Fruit fly (Drosophila melanogaster) whole organism, embryonic: ENCODE measurements around the gene Fmr1.

Experiments
- ATbp ChIP-seq: fragments of 200-800 bp; sonication (Bioruptor generic); optimal IDR thresholded peaks from 2 replicates; lab custom pipeline; 2017; ENCODE audit warnings: missing biosample characterization, mild to moderate bottlenecking, missing genetic modification characterization, missing genetic modification reagents
- Awh ChIP-seq: fragments of 200-800 bp; sonication (Bioruptor generic); IDR thresholded peaks from 2 replicates; pipeline ENCODE4, ENCODE4 v1.3.6; 2022; ENCODE audit warnings: missing biosample characterization, missing genetic modification characterization
- CG1024 ChIP-seq: fragments of 200-800 bp; sonication (Bioruptor generic); IDR thresholded peaks from 2 replicates; pipeline ENCODE4 v1.3.6; 2022; ENCODE audit warnings: missing biosample characterization, missing genetic modification characterization
- CG11695 ChIP-seq: fragments of 200-800 bp; sonication (Bioruptor generic); IDR thresholded peaks from 3 replicates; pipeline ENCODE4 v1.3.6; 2022; ENCODE audit warnings: missing biosample characterization, missing genetic modification characterization
- CG12155 ChIP-seq: fragments of 200-800 bp; sonication (Bioruptor generic); optimal IDR thresholded peaks from 3 replicates; lab custom pipeline; 2016; ENCODE audit warnings: missing biosample characterization, missing genetic modification characterization
- CG12219 ChIP-seq: fragments of 200-800 bp; sonication (Bioruptor generic); optimal IDR thresholded peaks from 3 replicates; lab custom pipeline; 2018; ENCODE audit warnings: missing biosample characterization, mild to moderate bottlenecking, missing genetic modification characterization
- CG12236 ChIP-seq: fragments of 200-800 bp; sonication (Bioruptor generic); optimal IDR thresholded peaks from 2 replicates; lab custom pipeline; 2016; ENCODE audit warnings: missing biosample characterization, missing genetic modification characterization
- CG14050 ChIP-seq: fragments of 200-800 bp; sonication (Bioruptor generic); IDR thresholded peaks from 3 replicates; pipeline ENCODE4 v1.3.6; 2022; ENCODE audit warnings: missing biosample characterization, missing genetic modification characterization
- CG1529 ChIP-seq: fragments of 200-800 bp; sonication (Bioruptor generic); optimal IDR thresholded peaks from 3 replicates; lab custom pipeline; 2018; ENCODE audit warnings: missing biosample characterization, missing genetic modification characterization
- CG17912 ChIP-seq: fragments of 200-800 bp; sonication (Bioruptor generic); optimal IDR thresholded peaks from 2 replicates; lab custom pipeline; 2018; ENCODE audit warnings: missing biosample characterization, mild to moderate bottlenecking, missing genetic modification characterization
- CG3163 ChIP-seq: fragments of 200-800 bp; sonication (Bioruptor generic); optimal IDR thresholded peaks from 3 replicates; lab custom pipeline; 2016; ENCODE audit warnings: missing biosample characterization, missing genetic modification characterization
- CG32767 ChIP-seq: fragments of 200-800 bp; sonication (Bioruptor generic); IDR thresholded peaks from 2 replicates; pipeline ENCODE4 v1.3.6; 2022; ENCODE audit warnings: missing biosample characterization, missing genetic modification characterization
- CG32772 ChIP-seq: fragments of 200-800 bp; sonication (Bioruptor generic); IDR thresholded peaks from 2 replicates; pipeline ENCODE4 v1.3.6; 2022; ENCODE audit warnings: missing biosample characterization, missing genetic modification characterization
- CG3407 ChIP-seq: fragments of 200-800 bp; sonication (Bioruptor generic); optimal IDR thresholded peaks from 2 replicates; lab custom pipeline; 2018; ENCODE audit warnings: missing biosample characterization, mild to moderate bottlenecking, missing genetic modification characterization
- CG3847 ChIP-seq: fragments of 200-800 bp; sonication (Bioruptor generic); IDR thresholded peaks from 2 replicates; pipeline ENCODE4 v1.3.6; 2022; ENCODE audit warnings: missing biosample characterization, missing genetic modification characterization
- CG5953 ChIP-seq: fragments of 200-800 bp; sonication (Bioruptor generic); IDR thresholded peaks from 2 replicates; pipeline ENCODE4 v1.3.6; 2022; ENCODE audit warnings: missing biosample characterization, missing genetic modification characterization
- CG6689 ChIP-seq: fragments of 200-800 bp; sonication (Bioruptor generic); IDR thresholded peaks from 2 replicates; pipeline ENCODE4 v1.3.6; 2022; ENCODE audit warnings: missing biosample characterization, missing genetic modification characterization
- CG9215 ChIP-seq: fragments of 200-800 bp; sonication (Bioruptor generic); IDR thresholded peaks from 2 replicates; pipeline ENCODE4 v1.3.6; 2022; ENCODE audit warnings: missing biosample characterization, missing genetic modification characterization
- CHES-1-like ChIP-seq: fragments of 200-800 bp; sonication (Bioruptor generic); optimal IDR thresholded peaks from 2 replicates; lab custom pipeline; 2016; ENCODE audit warnings: missing biosample characterization, missing genetic modification characterization
- Dp ChIP-seq: fragments of 200-800 bp; sonication (Bioruptor generic); optimal IDR thresholded peaks from 2 replicates; lab custom pipeline; 2018; ENCODE audit warnings: missing biosample characterization, mild to moderate bottlenecking, missing genetic modification characterization, moderate library complexity
- Fer3 ChIP-seq: fragments of 200-800 bp; sonication (Bioruptor generic); optimal IDR thresholded peaks from 2 replicates; lab custom pipeline; 2018; ENCODE audit warnings: missing biosample characterization, mild to moderate bottlenecking, missing genetic modification characterization, moderate library complexity
- Oaz ChIP-seq: fragments of 200-800 bp; sonication (Bioruptor generic); IDR thresholded peaks from 2 replicates; pipeline ENCODE4 v1.3.6; 2022; ENCODE audit warnings: missing biosample characterization, missing genetic modification characterization
- Optix ChIP-seq: fragments of 200-800 bp; sonication (Bioruptor generic); IDR thresholded peaks from 3 replicates; pipeline ENCODE4 v1.3.6; 2022; ENCODE audit warnings: missing biosample characterization, missing genetic modification characterization
- Side ChIP-seq: fragments of 200-800 bp; sonication (Bioruptor generic); optimal IDR thresholded peaks from 2 replicates; lab custom pipeline; 2016; ENCODE audit warnings: missing biosample characterization, missing genetic modification characterization
- Spps ChIP-seq: fragments of 200-800 bp; sonication (Bioruptor generic); optimal IDR thresholded peaks from 2 replicates; lab custom pipeline; 2018; ENCODE audit warnings: missing biosample characterization, mild to moderate bottlenecking, missing genetic modification characterization
- ab ChIP-seq: fragments of 200-800 bp; sonication (Bioruptor generic); optimal IDR thresholded peaks from 2 replicates; lab custom pipeline; 2016; ENCODE audit warnings: missing biosample characterization, missing genetic modification characterization
- ase ChIP-seq: fragments of 200-800 bp; sonication (Bioruptor generic); IDR thresholded peaks from 3 replicates; pipeline ENCODE4 v1.3.6; 2022; ENCODE audit warnings: missing biosample characterization, missing genetic modification characterization
- bowl ChIP-seq: fragments of 200-800 bp; sonication (Bioruptor generic); IDR thresholded peaks from 2 replicates; pipeline ENCODE4 v1.3.6; 2022; ENCODE audit warnings: missing biosample characterization, missing genetic modification characterization
- bsh ChIP-seq, 2 experiments: fragments of 200-800 bp; sonication (Bioruptor generic); optimal IDR thresholded peaks; 2 replicates each; lab custom pipeline; 2017 to 2018; ENCODE audit warnings: mild to moderate bottlenecking in 2 of 2, missing biosample characterization in 2 of 2, missing genetic modification characterization in 2 of 2, moderate library complexity in 1 of 2
- btn ChIP-seq: fragments of 200-800 bp; sonication (Bioruptor generic); optimal IDR thresholded peaks from 2 replicates; lab custom pipeline; 2016; ENCODE audit warnings: missing biosample characterization, missing genetic modification characterization
- chinmo ChIP-seq: fragments of 200-800 bp; sonication (Bioruptor generic); IDR thresholded peaks from 4 replicates; pipeline ENCODE4 v1.3.6; 2022; ENCODE audit warnings: missing biosample characterization, missing genetic modification characterization; ENCODE audit not compliant: partially characterized antibody
- ci ChIP-seq: fragments of 200-800 bp; sonication (Bioruptor generic); IDR thresholded peaks from 3 replicates; pipeline ENCODE4 v1.3.6; 2022; ENCODE audit warnings: missing biosample characterization, missing genetic modification characterization
- corto ChIP-seq: fragments of 200-800 bp; sonication (Bioruptor generic); optimal IDR thresholded peaks from 2 replicates; lab custom pipeline; 2016; ENCODE audit warnings: missing biosample characterization, mild to moderate bottlenecking, missing genetic modification characterization, moderate library complexity
- dan ChIP-seq: fragments of 200-800 bp; sonication (Bioruptor generic); IDR thresholded peaks from 2 replicates; pipeline ENCODE4 v1.3.6; 2022; ENCODE audit warnings: missing biosample characterization, missing genetic modification characterization
- dmrt99B ChIP-seq: fragments of 200-800 bp; sonication (Bioruptor generic); optimal IDR thresholded peaks from 2 replicates; lab custom pipeline; 2018; ENCODE audit warnings: missing biosample characterization, mild to moderate bottlenecking, missing genetic modification characterization, moderate library complexity
- ewg ChIP-seq: fragments of 200-800 bp; sonication (Bioruptor generic); optimal IDR thresholded peaks from 3 replicates; lab custom pipeline; 2017; ENCODE audit warnings: mild to moderate bottlenecking, missing biosample characterization, missing genetic modification reagents, missing genetic modification characterization
- gsb ChIP-seq: fragments of 200-800 bp; sonication (Bioruptor generic); IDR thresholded peaks from 2 replicates; pipeline ENCODE4 v1.3.6; 2022; ENCODE audit warnings: missing biosample characterization, missing genetic modification characterization
- hb ChIP-seq: fragments of 200-800 bp; sonication (Bioruptor generic); IDR thresholded peaks from 3 replicates; pipeline ENCODE4 v1.3.6; 2022; ENCODE audit warnings: missing biosample characterization, missing genetic modification characterization; ENCODE audit not compliant: partially characterized antibody
- kni ChIP-seq: fragments of 200-800 bp; sonication (Bioruptor generic); optimal IDR thresholded peaks from 3 replicates; lab custom pipeline; 2017; ENCODE audit warnings: mild to moderate bottlenecking, missing biosample characterization, missing genetic modification reagents, missing genetic modification characterization
- lbe ChIP-seq: fragments of 200-800 bp; sonication (Bioruptor generic); optimal IDR thresholded peaks from 2 replicates; lab custom pipeline; 2016; ENCODE audit warnings: missing biosample characterization, mild to moderate bottlenecking, missing genetic modification characterization
- oc ChIP-seq: fragments of 200-800 bp; sonication (Bioruptor generic); optimal IDR thresholded peaks from 2 replicates; lab custom pipeline; 2018; ENCODE audit warnings: missing biosample characterization, mild to moderate bottlenecking, missing genetic modification characterization, moderate library complexity
- onecut ChIP-seq: fragments of 200-800 bp; sonication (Bioruptor generic); IDR thresholded peaks from 2 replicates; pipeline ENCODE4 v1.3.6; 2022; ENCODE audit warnings: missing biosample characterization, missing genetic modification characterization
- org-1 ChIP-seq: fragments of 200-800 bp; sonication (Bioruptor generic); optimal IDR thresholded peaks from 2 replicates; lab custom pipeline; 2017; ENCODE audit warnings: missing biosample characterization, missing genetic modification characterization
- pnt ChIP-seq: fragments of 200-800 bp; sonication (Bioruptor generic); optimal IDR thresholded peaks from 3 replicates; lab custom pipeline; 2016; ENCODE audit warnings: missing biosample characterization, missing genetic modification characterization
- ro ChIP-seq: fragments of 200-800 bp; sonication (Bioruptor generic); IDR thresholded peaks from 2 replicates; pipeline ENCODE4 v1.3.6; 2022; ENCODE audit warnings: missing biosample characterization, missing genetic modification characterization
- sqz ChIP-seq: fragments of 200-800 bp; sonication (Bioruptor generic); optimal IDR thresholded peaks from 3 replicates; lab custom pipeline; 2018; ENCODE audit warnings: missing biosample characterization, mild to moderate bottlenecking, missing genetic modification characterization
- tio ChIP-seq: fragments of 200-800 bp; sonication (Bioruptor generic); optimal IDR thresholded peaks from 2 replicates; lab custom pipeline; 2017; ENCODE audit warnings: missing biosample characterization, missing genetic modification characterization, inconsistent platforms
- trem ChIP-seq: fragments of 200-800 bp; optimal IDR thresholded peaks from 3 replicates; lab custom pipeline; 2019; ENCODE audit warnings: missing biosample characterization, mild to moderate bottlenecking, missing genetic modification characterization, moderate library complexity
- vvl ChIP-seq: fragments of 200-800 bp; sonication (Bioruptor generic); IDR thresholded peaks from 2 replicates; pipeline ENCODE4 v1.3.6; 2022; ENCODE audit warnings: missing biosample characterization, missing genetic modification characterization
- wdn ChIP-seq: fragments of 200-800 bp; sonication (Bioruptor generic); IDR thresholded peaks from 2 replicates; pipeline ENCODE4 v1.3.6; 2022; ENCODE audit warnings: missing biosample characterization, missing genetic modification characterization
- zen ChIP-seq: fragments of 200-800 bp; sonication (Bioruptor generic); optimal IDR thresholded peaks from 3 replicates; lab custom pipeline; 2018; ENCODE audit warnings: missing biosample characterization, mild to moderate bottlenecking, missing genetic modification characterization, moderate library complexity

Gene Fmr1

dm6 chr3R:10150555-10150954, 40.6 kb upstream of the Fmr1 start (continued):
- peak; percentile 5 for TF ChIP-seq CG3163 (GFP tag; lab: Kevin White, UChicago)
- peak; percentile 1 for TF ChIP-seq CG12236 (GFP tag; lab: Kevin White, UChicago)
- TF ChIP-seq lbe (GFP tag; lab: Kevin White, UChicago), result no peak
- no peak for TF ChIP-seq zen (tag; lab: Kevin White, UChicago)
- TF ChIP-seq sqz (GFP tag; lab: Kevin White, UChicago), result peak; percentile 8
- TF ChIP-seq ewg (GFP tag; lab: Kevin White, UChicago), result peak; percentile 4
- no peak for TF ChIP-seq CG11695 (GFP tag; lab: Robert Waterston, UW)
- TF ChIP-seq trem, result no peak
- TF ChIP-seq bowl, result 0 out of 2 replicates have a peak, but pooled peaks have one; percentile 20
- peak; percentile 49; the same call in 1 of the 3 replicates for TF ChIP-seq CG14050 (GFP tag; lab: Robert Waterston, UW)
- TF ChIP-seq ase, result 0 out of 3 replicates have a peak, but pooled peaks have one; percentile 10
- no peak for TF ChIP-seq Fer3 (tag; lab: Kevin White, UChicago)
- TF ChIP-seq Side (GFP tag; lab: Kevin White, UChicago), result no peak
- no peak for TF ChIP-seq CHES-1-like (GFP tag; lab: Kevin White, UChicago)
- 0 out of 2 replicates have a peak, but pooled peaks have one; percentile 13 for TF ChIP-seq onecut
- TF ChIP-seq CG32767 (GFP tag; lab: Robert Waterston, UW), result no peak
- TF ChIP-seq hb, result no peak
- TF ChIP-seq ro, result no peak
- TF ChIP-seq dan, result no peak
- TF ChIP-seq btn, result peak; percentile 7
- TF ChIP-seq org-1 (GFP tag; lab: Kevin White, UChicago), result no peak
- peak; percentile 60; the same call in 1 of the 2 replicates for TF ChIP-seq Awh (GFP tag; lab: Robert Waterston, UW)
- no peak for TF ChIP-seq Oaz
- TF ChIP-seq Spps (tag; lab: Kevin White, UChicago), result no peak
- no peak for TF ChIP-seq CG1529
- TF ChIP-seq CG5953 (GFP tag; lab: Robert Waterston, UW), result 0 out of 2 replicates have a peak, but pooled peaks have one; percentile 53
- TF ChIP-seq wdn (GFP tag; lab: Robert Waterston, UW), result no peak
- no peak for TF ChIP-seq CG9215
- TF ChIP-seq dmrt99B (tag; lab: Kevin White, UChicago), result peak; percentile 48
- TF ChIP-seq corto (GFP tag; lab: Kevin White, UChicago), result no peak
- peak; percentile 3 for TF ChIP-seq CG12219 (GFP tag; lab: Kevin White, UChicago)
- TF ChIP-seq CG1024 (GFP tag; lab: Robert Waterston, UW), result peak; percentile 14; the same call in 1 of the 2 replicates
- TF ChIP-seq CG17912 (GFP tag; lab: Kevin White, UChicago), result no peak
- no peak for TF ChIP-seq Dp
- TF ChIP-seq oc (tag; lab: Kevin White, UChicago), result peak; percentile 54
- TF ChIP-seq CG32772, result no peak
- TF ChIP-seq CG3847 (GFP tag; lab: Robert Waterston, UW), result no peak
- TF ChIP-seq bsh (GFP tag; optimal IDR thresholded peaks at IDR 0.05; lab: Kevin White, UChicago), result peak in 1 of 2 experiments; percentile 12
- no peak for TF ChIP-seq gsb (GFP tag; lab: Robert Waterston, UW)
- TF ChIP-seq ci (GFP tag; lab: Robert Waterston, UW), result peak; percentile 69; the same call in 1 of the 3 replicates
- peak; percentile 20 for TF ChIP-seq CG3407
- TF ChIP-seq Optix (GFP tag; lab: Robert Waterston, UW), result peak; percentile 37; the same call in 1 of the 3 replicates
- TF ChIP-seq chinmo (GFP tag; lab: Robert Waterston, UW), result 0 out of 4 replicates have a peak, but pooled peaks have one; percentile 48
- TF ChIP-seq tio (GFP tag; lab: Kevin White, UChicago), result no peak
- no peak for TF ChIP-seq ab (GFP tag; lab: Kevin White, UChicago)
- TF ChIP-seq CG12155, result no peak
- TF ChIP-seq pnt (GFP tag; lab: Kevin White, UChicago), result no peak
- peak; percentile 37; the same call in 1 of the 2 replicates for TF ChIP-seq CG6689 (GFP tag; lab: Robert Waterston, UW)
- TF ChIP-seq ATbp (GFP tag; lab: Kevin White, UChicago), result peak; percentile 80
- TF ChIP-seq kni, result peak; percentile 95
- TF ChIP-seq vvl (GFP tag; lab: Robert Waterston, UW), result peak; percentile 42; the same call in 1 of the 2 replicates
